Worm (Caenorhabditis elegans) whole organism, L3 larva: ENCODE data around the gene Y69E1A.3.

Experiments used
- elt-1 ChIP-seq: fragments of 150-350 bp; optimal IDR thresholded peaks from 2 replicates; lab custom pipeline; 2014; ENCODE audit warnings: missing biosample characterization, missing genetic modification characterization
- ztf-11 ChIP-seq: fragments of 150-350 bp; optimal IDR thresholded peaks from 2 replicates; lab custom pipeline; 2014; ENCODE audit warnings: missing biosample characterization, missing genetic modification characterization

DNA sequence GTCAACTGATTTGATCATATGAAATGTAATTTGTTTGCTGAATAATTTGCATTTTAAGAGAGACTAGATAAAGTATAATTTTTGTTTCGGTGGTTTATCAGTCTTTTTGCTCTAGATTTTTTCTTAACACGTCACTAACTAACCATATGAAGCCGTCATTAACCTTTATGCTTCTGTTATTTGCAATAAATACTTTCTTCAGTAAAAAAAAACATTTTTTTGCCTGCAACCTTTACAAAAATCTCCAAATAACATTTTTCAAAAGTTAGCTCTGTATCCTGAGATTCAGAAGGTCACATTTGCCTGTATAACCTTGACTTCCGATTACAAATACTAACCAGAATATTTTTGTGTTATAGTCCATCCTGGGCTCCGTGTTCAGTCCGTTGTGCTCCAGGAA, 18.7 kb downstream of the Y69E1A.3 start:
- TF ChIP-seq ztf-11, result no peak
- TF ChIP-seq elt-1 (tag; lab: Kevin White, UChicago), result no peak
